Worm (Caenorhabditis elegans) whole organism, mixed stage, embryonic: ENCODE results near the gene Y97E10B.1.

ENCODE experiments used
- M03D4.4 ChIP-seq: sonication (generic microtip); optimal IDR thresholded peaks from 2 replicates; lab custom pipeline; 2017; ENCODE audit warnings: mild to moderate bottlenecking, missing genetic modification characterization, missing compliant biosample characterization
- bed-3 ChIP-seq: fragments of 200-800 bp; sonication (Bioruptor generic); optimal IDR thresholded peaks from 3 replicates; lab custom pipeline; 2018; ENCODE audit warnings: mild to moderate bottlenecking, missing genetic modification characterization, moderate library complexity, missing compliant biosample characterization
- blmp-1 ChIP-seq: fragments of 150-350 bp; optimal IDR thresholded peaks from 2 replicates; lab custom pipeline; 2014; ENCODE audit warnings: missing biosample characterization, missing genetic modification characterization
- ceh-39 ChIP-seq: fragments of 150-350 bp; optimal IDR thresholded peaks from 2 replicates; lab custom pipeline; 2014; ENCODE audit warnings: missing biosample characterization, missing genetic modification characterization
- ceh-43 ChIP-seq: fragments of 200-800 bp; sonication (Bioruptor generic); optimal IDR thresholded peaks from 2 replicates; lab custom pipeline; 2018; ENCODE audit warnings: mild to moderate bottlenecking, missing genetic modification characterization, moderate library complexity, missing compliant biosample characterization
- ceh-83 ChIP-seq: fragments of 200-800 bp; sonication (Bioruptor generic); optimal IDR thresholded peaks from 2 replicates; lab custom pipeline; 2018; ENCODE audit warnings: mild to moderate bottlenecking, missing genetic modification characterization, missing compliant biosample characterization
- cnd-1 ChIP-seq: fragments of 200-800 bp; sonication (Bioruptor generic); optimal IDR thresholded peaks from 2 replicates; lab custom pipeline; 2018; ENCODE audit warnings: mild to moderate bottlenecking, missing genetic modification characterization, missing compliant biosample characterization
- drap-1 ChIP-seq: fragments of 200-800 bp; sonication (Bioruptor generic); optimal IDR thresholded peaks from 3 replicates; lab custom pipeline; 2018; ENCODE audit warnings: mild to moderate bottlenecking, missing genetic modification characterization, missing compliant biosample characterization
- flh-1 ChIP-seq: fragments of 200-800 bp; sonication (Bioruptor generic); optimal IDR thresholded peaks from 2 replicates; lab custom pipeline; 2018; ENCODE audit warnings: mild to moderate bottlenecking, missing genetic modification characterization, moderate library complexity, missing compliant biosample characterization
- ham-2 ChIP-seq: fragments of 200-800 bp; sonication (Bioruptor generic); optimal IDR thresholded peaks from 2 replicates; lab custom pipeline; 2018; ENCODE audit warnings: mild to moderate bottlenecking, missing genetic modification characterization, missing compliant biosample characterization
- hlh-1 ChIP-seq: fragments of 150-350 bp; optimal IDR thresholded peaks from 2 replicates; lab custom pipeline; 2014; ENCODE audit warnings: missing biosample characterization, missing genetic modification reagents, missing genetic modification characterization
- lin-13 ChIP-seq: fragments of 150-350 bp; optimal IDR thresholded peaks from 2 replicates; lab custom pipeline; 2014; ENCODE audit warnings: missing biosample characterization, missing genetic modification characterization
- lsy-2 ChIP-seq: fragments of 150-350 bp; optimal IDR thresholded peaks from 2 replicates; lab custom pipeline; 2014; ENCODE audit warnings: missing biosample characterization, missing genetic modification characterization
- mab-5 ChIP-seq: fragments of 150-350 bp; optimal IDR thresholded peaks from 2 replicates; lab custom pipeline; 2014; ENCODE audit warnings: missing biosample characterization, missing genetic modification characterization
- mep-1 ChIP-seq: fragments of 150-350 bp; optimal IDR thresholded peaks from 2 replicates; lab custom pipeline; 2017; ENCODE audit warnings: missing biosample characterization, missing genetic modification reagents, missing genetic modification characterization, inconsistent platforms
- mls-2 ChIP-seq: sonication (generic microtip); optimal IDR thresholded peaks from 2 replicates; lab custom pipeline; 2016; ENCODE audit warnings: mild to moderate bottlenecking, missing genetic modification characterization, moderate library complexity, missing compliant biosample characterization
- nhr-12 ChIP-seq: fragments of 150-350 bp; optimal IDR thresholded peaks from 2 replicates; lab custom pipeline; 2014; ENCODE audit warnings: missing biosample characterization, missing genetic modification characterization
- nhr-2 ChIP-seq: fragments of 150-350 bp; optimal IDR thresholded peaks from 2 replicates; lab custom pipeline; 2014; ENCODE audit warnings: missing biosample characterization, missing genetic modification characterization
- nhr-237 ChIP-seq: fragments of 150-350 bp; optimal IDR thresholded peaks from 2 replicates; lab custom pipeline; 2014; ENCODE audit warnings: missing biosample characterization, missing genetic modification characterization
- nhr-28 ChIP-seq: fragments of 150-350 bp; optimal IDR thresholded peaks from 2 replicates; lab custom pipeline; 2014; ENCODE audit warnings: missing biosample characterization, missing genetic modification characterization
- nhr-76 ChIP-seq: sonication (generic microtip); optimal IDR thresholded peaks from 2 replicates; lab custom pipeline; 2017; ENCODE audit warnings: missing biosample characterization, missing genetic modification characterization
- pha-4 ChIP-seq: fragments of 150-350 bp; optimal IDR thresholded peaks from 2 replicates; lab custom pipeline; 2018; ENCODE audit warnings: missing biosample characterization, missing genetic modification reagents, missing genetic modification characterization
- sem-2 ChIP-seq: fragments of 200-800 bp; sonication (Bioruptor generic); optimal IDR thresholded peaks from 2 replicates; lab custom pipeline; 2018; ENCODE audit warnings: mild to moderate bottlenecking, missing genetic modification characterization, missing compliant biosample characterization
- sptf-1 ChIP-seq: sonication (generic microtip); optimal IDR thresholded peaks from 2 replicates; lab custom pipeline; 2017; ENCODE audit warnings: mild to moderate bottlenecking, missing genetic modification characterization, moderate library complexity, missing compliant biosample characterization
- tbx-8 ChIP-seq: fragments of 200-800 bp; sonication (Bioruptor generic); optimal IDR thresholded peaks from 2 replicates; lab custom pipeline; 2018; ENCODE audit warnings: mild to moderate bottlenecking, missing genetic modification characterization, moderate library complexity, missing compliant biosample characterization
- unc-120 ChIP-seq: sonication (generic microtip); optimal IDR thresholded peaks from 2 replicates; lab custom pipeline; 2017; ENCODE audit warnings: missing genetic modification characterization, missing compliant biosample characterization; ENCODE audit not compliant: poor library complexity, severe bottlenecking
- unc-39 ChIP-seq: fragments of 150-350 bp; optimal IDR thresholded peaks from 2 replicates; lab custom pipeline; 2014; ENCODE audit warnings: missing biosample characterization, missing genetic modification characterization
- unc-62 ChIP-seq: fragments of 150-350 bp; optimal IDR thresholded peaks from 2 replicates; lab custom pipeline; 2014; ENCODE audit warnings: missing biosample characterization, missing genetic modification reagents, missing genetic modification characterization
- ztf-11 ChIP-seq: fragments of 150-350 bp; optimal IDR thresholded peaks from 2 replicates; lab custom pipeline; 2014; ENCODE audit warnings: missing biosample characterization, missing genetic modification characterization

Gene Y97E10B.1

ce11 chrV:7946229-7946628 lies 2.6 kb downstream of the Y97E10B.1 start:
- TF ChIP-seq nhr-76 (tag; lab: Kevin White, UChicago), result no peak

- no peak for TF ChIP-seq tbx-8 (GFP tag; lab: Kevin White, UChicago)
- no peak for TF ChIP-seq ztf-11 (tag; lab: Kevin White, UChicago)
- no peak for TF ChIP-seq cnd-1
- TF ChIP-seq nhr-28 (tag; lab: Kevin White, UChicago), result no peak
- TF ChIP-seq sptf-1 (tag; lab: Kevin White, UChicago), result no peak
- TF ChIP-seq nhr-12 (tag; lab: Kevin White, UChicago), result no peak
- no peak for TF ChIP-seq ceh-83 (GFP tag; lab: Kevin White, UChicago)
- TF ChIP-seq mab-5 (tag; lab: Kevin White, UChicago), result no peak
- no peak for TF ChIP-seq mls-2 (tag; lab: Kevin White, UChicago)
- TF ChIP-seq pha-4, result no peak
- no peak for TF ChIP-seq hlh-1 (tag; lab: Kevin White, UChicago)
Measured at ce11 chrV:7952855-7953254, 9.2 kb downstream of the Y97E10B.1 start, which contains the start of gene clec-216. clec-216 (minus strand) TSS chrV:7952955.

- TF ChIP-seq cnd-1 (no peak), ceh-39 (tag; lab: Kevin White, UChicago) (no peak), sem-2 (no peak), blmp-1 (tag; lab: Kevin White, UChicago) (no peak), lsy-2 (tag; lab: Kevin White, UChicago) (no peak), M03D4.4 (tag; lab: Kevin White, UChicago) (no peak), flh-1 (GFP tag; lab: Kevin White, UChicago) (no peak), ztf-11 (tag; lab: Kevin White, UChicago) (no peak), sptf-1 (tag; lab: Kevin White, UChicago) (no peak)
Measured at ce11 chrV:7954552-7954951, 10.9 kb downstream of the Y97E10B.1 start, which contains the start of gene F26D11.13. F26D11.13 (minus strand) TSS chrV:7954652.

ce11 chrV:7955168-7955567 lies 11.5 kb downstream of the Y97E10B.1 start, which contains the start of gene F26D11.12:
F26D11.12 (minus strand) TSS chrV:7955312.
- no peak for TF ChIP-seq nhr-2 (tag; lab: Kevin White, UChicago)
- no peak for TF ChIP-seq lin-13
- no peak for TF ChIP-seq mep-1 (tag; lab: Kevin White, UChicago)
- TF ChIP-seq mls-2 (tag; lab: Kevin White, UChicago), result no peak
- no peak for TF ChIP-seq unc-39

ce11 chrV:7956218-7956617 lies 12.6 kb downstream of the Y97E10B.1 start, which contains the start of gene pals-34:
pals-34 (minus strand) TSS chrV:7956497.
- no peak for TF ChIP-seq bed-3 (GFP tag; lab: Kevin White, UChicago)
- no peak for TF ChIP-seq pha-4
- no peak for TF ChIP-seq lin-13

ce11 chrV:7958740-7959320 lies 15.2 kb downstream of the Y97E10B.1 start, which contains the start of the genes clec-217 and F26D11.2:
clec-217 (minus strand) TSS chrV:7958840.
F26D11.2 (plus strand) TSS chrV:7959270.
- TF ChIP-seq blmp-1 (tag; lab: Kevin White, UChicago) (no peak), ceh-43 (no peak), ham-2 (GFP tag; lab: Kevin White, UChicago) (no peak), ceh-83 (GFP tag; lab: Kevin White, UChicago) (no peak), drap-1 (no peak), bed-3 (GFP tag; lab: Kevin White, UChicago) (no peak), cnd-1 (no peak), lsy-2 (tag; lab: Kevin White, UChicago) (no peak), nhr-76 (tag; lab: Kevin White, UChicago) (no peak), sem-2 (no peak), tbx-8 (GFP tag; lab: Kevin White, UChicago) (no peak), nhr-12 (tag; lab: Kevin White, UChicago) (no peak), M03D4.4 (tag; lab: Kevin White, UChicago) (no peak), hlh-1 (tag; lab: Kevin White, UChicago) (no peak), nhr-28 (tag; lab: Kevin White, UChicago) (no peak), unc-120 (tag; lab: Kevin White, UChicago) (no peak), nhr-237 (tag; lab: Kevin White, UChicago) (no peak), mls-2 (tag; lab: Kevin White, UChicago) (no peak), unc-62 (no peak)
